Fruit fly (Drosophila melanogaster) whole organism, embryonic: Measurements from ENCODE around the gene CG5104.
A peak's percentile ranks its signal among the peaks of the same experiment; 100 is the strongest.

Experiments used
- Abd-B ChIP-seq: fragments of 200-800 bp; sonication (Bioruptor generic); optimal IDR thresholded peaks from 2 replicates; lab custom pipeline; 2018; ENCODE audit warnings: missing biosample characterization, mild to moderate bottlenecking, missing genetic modification characterization, moderate library complexity
- B-H1 ChIP-seq: fragments of 200-800 bp; sonication (Bioruptor generic); IDR thresholded peaks from 3 replicates; pipeline ENCODE4 v1.3.6; 2022; ENCODE audit warnings: missing biosample characterization, missing genetic modification characterization
- BEAF-32 ChIP-seq: fragments of 200-800 bp; sonication (Bioruptor generic); optimal IDR thresholded peaks from 3 replicates; lab custom pipeline; 2017; ENCODE audit warnings: missing biosample characterization, missing genetic modification characterization, mild to moderate bottlenecking, moderate library complexity, missing genetic modification reagents
- CG14667 ChIP-seq: fragments of 200-800 bp; sonication (Bioruptor generic); IDR thresholded peaks from 2 replicates; pipeline ENCODE4 v1.3.6; 2022; ENCODE audit warnings: missing biosample characterization, missing genetic modification characterization
- CG17361 ChIP-seq: fragments of 200-800 bp; sonication (Bioruptor generic); IDR thresholded peaks from 3 replicates; pipeline ENCODE4 v1.3.6; 2022; ENCODE audit warnings: missing biosample characterization, missing genetic modification characterization
- CG17612 ChIP-seq: fragments of 200-800 bp; sonication (Bioruptor generic); IDR thresholded peaks from 2 replicates; pipeline ENCODE4 v1.3.6; 2022; ENCODE audit warnings: missing biosample characterization, missing genetic modification characterization
- CG18262 ChIP-seq: fragments of 200-800 bp; optimal IDR thresholded peaks from 3 replicates; lab custom pipeline; 2019; ENCODE audit warnings: missing biosample characterization, mild to moderate bottlenecking, missing genetic modification characterization, moderate library complexity
- CG18764 ChIP-seq: fragments of 200-800 bp; sonication (Bioruptor generic); optimal IDR thresholded peaks from 3 replicates; lab custom pipeline; 2016; ENCODE audit warnings: missing biosample characterization, missing genetic modification characterization
- CG2116 ChIP-seq: fragments of 200-800 bp; sonication (Bioruptor generic); optimal IDR thresholded peaks from 3 replicates; lab custom pipeline; 2018; ENCODE audit warnings: missing biosample characterization, mild to moderate bottlenecking, missing genetic modification characterization
- CG2678 ChIP-seq: fragments of 200-800 bp; sonication (Bioruptor generic); optimal IDR thresholded peaks from 3 replicates; lab custom pipeline; 2019; ENCODE audit warnings: missing biosample characterization, mild to moderate bottlenecking, missing genetic modification characterization, moderate library complexity
- CG2712 ChIP-seq: fragments of 200-800 bp; optimal IDR thresholded peaks from 3 replicates; lab custom pipeline; 2019; ENCODE audit warnings: missing biosample characterization, mild to moderate bottlenecking, missing genetic modification characterization, moderate library complexity
- CG30020 ChIP-seq: fragments of 200-800 bp; optimal IDR thresholded peaks from 2 replicates; lab custom pipeline; 2019; ENCODE audit warnings: missing biosample characterization, mild to moderate bottlenecking, missing genetic modification characterization, moderate library complexity
- CG4404 ChIP-seq: fragments of 200-800 bp; sonication (Bioruptor generic); IDR thresholded peaks from 2 replicates; pipeline ENCODE4 v1.3.6; 2022; ENCODE audit warnings: missing biosample characterization, missing genetic modification characterization
- CG4707 ChIP-seq: fragments of 200-800 bp; sonication (Bioruptor generic); optimal IDR thresholded peaks from 2 replicates; lab custom pipeline; 2018; ENCODE audit warnings: missing biosample characterization, mild to moderate bottlenecking, missing genetic modification characterization, moderate library complexity
- CG4854 ChIP-seq: fragments of 200-800 bp; sonication (Bioruptor generic); optimal IDR thresholded peaks from 2 replicates; lab custom pipeline; 2016; ENCODE audit warnings: missing biosample characterization, missing genetic modification characterization, inconsistent platforms
- CG6654 ChIP-seq: fragments of 200-800 bp; sonication (Bioruptor generic); optimal IDR thresholded peaks from 2 replicates; lab custom pipeline; 2017; ENCODE audit warnings: missing biosample characterization, mild to moderate bottlenecking, missing genetic modification characterization
- CG6813 ChIP-seq: fragments of 200-800 bp; sonication (Bioruptor generic); optimal IDR thresholded peaks from 2 replicates; lab custom pipeline; 2017; ENCODE audit warnings: missing biosample characterization, missing genetic modification characterization, mild to moderate bottlenecking, moderate library complexity, missing genetic modification reagents
- CG7372 ChIP-seq: fragments of 200-800 bp; sonication (Bioruptor generic); IDR thresholded peaks from 2 replicates; pipeline ENCODE4 v1.3.6; 2022; ENCODE audit warnings: missing biosample characterization, missing genetic modification characterization
- CG7745 ChIP-seq: fragments of 200-800 bp; sonication (Bioruptor generic); optimal IDR thresholded peaks from 2 replicates; lab custom pipeline; 2018; ENCODE audit warnings: missing biosample characterization, mild to moderate bottlenecking, missing genetic modification characterization, moderate library complexity
- CG8089 ChIP-seq: fragments of 200-800 bp; sonication (Bioruptor generic); optimal IDR thresholded peaks from 3 replicates; lab custom pipeline; 2016; ENCODE audit warnings: missing biosample characterization, missing genetic modification characterization
- CrebB ChIP-seq: fragments of 200-800 bp; sonication (Bioruptor generic); optimal IDR thresholded peaks from 3 replicates; lab custom pipeline; 2018; ENCODE audit warnings: missing biosample characterization, mild to moderate bottlenecking, missing genetic modification characterization
- Doc2 ChIP-seq: fragments of 200-800 bp; sonication (Bioruptor generic); IDR thresholded peaks from 2 replicates; pipeline ENCODE4 v1.3.6; 2022; ENCODE audit warnings: missing biosample characterization, missing genetic modification characterization
- Dp ChIP-seq: fragments of 200-800 bp; sonication (Bioruptor generic); optimal IDR thresholded peaks from 2 replicates; lab custom pipeline; 2018; ENCODE audit warnings: missing biosample characterization, mild to moderate bottlenecking, missing genetic modification characterization, moderate library complexity
- Ets65A ChIP-seq: fragments of 200-800 bp; sonication (Bioruptor generic); peaks from one replicate; lab custom pipeline; 2016; ENCODE audit warnings: missing biosample characterization, missing genetic modification characterization
- GATAe ChIP-seq: fragments of 200-800 bp; sonication (Bioruptor generic); conservative IDR thresholded peaks from 2 replicates; pipeline ENCODE4 v1.3.6; 2022; ENCODE audit warnings: missing biosample characterization, missing genetic modification characterization
- Gsc ChIP-seq: fragments of 200-800 bp; sonication (Bioruptor generic); IDR thresholded peaks from 2 replicates; pipeline ENCODE4 v1.3.6; 2022; ENCODE audit warnings: missing biosample characterization, missing genetic modification characterization
- H2.0 ChIP-seq: fragments of 200-800 bp; sonication (Bioruptor generic); IDR thresholded peaks from 2 replicates; pipeline ENCODE4 v1.3.6; 2022; ENCODE audit warnings: missing biosample characterization, missing genetic modification characterization
- HLH3B ChIP-seq: fragments of 200-800 bp; sonication (Bioruptor generic); IDR thresholded peaks from 2 replicates; pipeline ENCODE4 v1.3.6; 2022; ENCODE audit warnings: missing biosample characterization, missing genetic modification characterization
- Jarid2 ChIP-seq: fragments of 200-800 bp; sonication (Bioruptor generic); optimal IDR thresholded peaks from 3 replicates; lab custom pipeline; 2017; ENCODE audit warnings: mild to moderate bottlenecking, missing biosample characterization, missing genetic modification reagents, missing genetic modification characterization
- Meics ChIP-seq: fragments of 200-800 bp; sonication (Bioruptor generic); optimal IDR thresholded peaks from 2 replicates; lab custom pipeline; 2017; ENCODE audit warnings: missing biosample characterization, mild to moderate bottlenecking, missing genetic modification characterization
- NFAT ChIP-seq: fragments of 200-800 bp; sonication (Bioruptor generic); IDR thresholded peaks from 2 replicates; pipeline ENCODE4 v1.3.6; 2022; ENCODE audit warnings: missing biosample characterization, missing genetic modification characterization
- Optix ChIP-seq: fragments of 200-800 bp; sonication (Bioruptor generic); IDR thresholded peaks from 3 replicates; pipeline ENCODE4 v1.3.6; 2022; ENCODE audit warnings: missing biosample characterization, missing genetic modification characterization
- Pdp1 ChIP-seq, 2 experiments: fragments of 200-800 bp; sonication (Bioruptor generic); optimal IDR thresholded peaks; 3 replicates each; lab custom pipeline; 2016; ENCODE audit warnings: missing biosample characterization in 2 of 2, missing genetic modification characterization in 2 of 2, mild to moderate bottlenecking in 1 of 2, moderate library complexity in 1 of 2
- Poxn ChIP-seq: fragments of 200-800 bp; sonication (Bioruptor generic); IDR thresholded peaks from 2 replicates; pipeline ENCODE4 v1.3.6; 2022; ENCODE audit warnings: missing biosample characterization, missing genetic modification characterization
- Six4 ChIP-seq: fragments of 200-800 bp; sonication (Bioruptor generic); optimal IDR thresholded peaks from 2 replicates; lab custom pipeline; 2016; ENCODE audit warnings: missing biosample characterization, missing genetic modification characterization
- TFAM ChIP-seq: fragments of 200-800 bp; sonication (Bioruptor generic); optimal IDR thresholded peaks from 2 replicates; lab custom pipeline; 2017; ENCODE audit warnings: missing biosample characterization, missing genetic modification characterization, inconsistent platforms
- Xbp1 ChIP-seq: fragments of 200-800 bp; sonication (Bioruptor generic); optimal IDR thresholded peaks from 3 replicates; lab custom pipeline; 2016; ENCODE audit warnings: missing biosample characterization, mild to moderate bottlenecking, missing genetic modification characterization
- ap ChIP-seq: fragments of 200-800 bp; sonication (Bioruptor generic); IDR thresholded peaks from 2 replicates; pipeline ENCODE4 v1.3.6; 2022; ENCODE audit warnings: missing biosample characterization, missing genetic modification characterization
- ase ChIP-seq: fragments of 200-800 bp; sonication (Bioruptor generic); IDR thresholded peaks from 3 replicates; pipeline ENCODE4 v1.3.6; 2022; ENCODE audit warnings: missing biosample characterization, missing genetic modification characterization
- chif ChIP-seq, 2 experiments: fragments of 200-800 bp; sonication (Bioruptor generic); optimal IDR thresholded peaks; 3 replicates each; lab custom pipeline; 2016; ENCODE audit warnings: missing biosample characterization in 2 of 2, missing genetic modification characterization in 2 of 2
- chn ChIP-seq: fragments of 200-800 bp; sonication (Bioruptor generic); optimal IDR thresholded peaks from 2 replicates; lab custom pipeline; 2016; ENCODE audit warnings: missing biosample characterization, missing genetic modification characterization
- croc ChIP-seq: fragments of 200-800 bp; sonication (Bioruptor generic); conservative IDR thresholded peaks from 3 replicates; pipeline ENCODE4 v1.3.6; 2022; ENCODE audit warnings: missing biosample characterization, missing genetic modification characterization
- fu2 ChIP-seq: fragments of 200-800 bp; sonication (Bioruptor generic); optimal IDR thresholded peaks from 2 replicates; lab custom pipeline; 2016; ENCODE audit warnings: missing biosample characterization, missing genetic modification characterization
- gfzf ChIP-seq: fragments of 200-800 bp; sonication (Bioruptor generic); optimal IDR thresholded peaks from 2 replicates; lab custom pipeline; 2016; ENCODE audit warnings: missing biosample characterization, mild to moderate bottlenecking, missing genetic modification characterization, moderate library complexity
- nmo ChIP-seq: fragments of 200-800 bp; sonication (Bioruptor generic); optimal IDR thresholded peaks from 2 replicates; lab custom pipeline; 2018; ENCODE audit warnings: missing biosample characterization, mild to moderate bottlenecking, missing genetic modification characterization, moderate library complexity
- onecut ChIP-seq: fragments of 200-800 bp; sonication (Bioruptor generic); IDR thresholded peaks from 2 replicates; pipeline ENCODE4 v1.3.6; 2022; ENCODE audit warnings: missing biosample characterization, missing genetic modification characterization
- prd ChIP-seq, 3 experiments: fragments of >200 bp in 2 of 3; fragments of 200-800 bp in 1 of 3; sonication (Bioruptor generic) in 1 of 3; optimal IDR thresholded peaks in 2 of 3; IDR thresholded peaks in 1 of 3; 2 replicates in 2 of 3; 3 replicates in 1 of 3; pipeline versions ENCODE4 v1.3.6 to Lab custom; 2017 to 2022; ENCODE audit warnings: missing biosample characterization in 1 of 3, missing genetic modification characterization in 1 of 3
- trem ChIP-seq: fragments of 200-800 bp; optimal IDR thresholded peaks from 3 replicates; lab custom pipeline; 2019; ENCODE audit warnings: missing biosample characterization, mild to moderate bottlenecking, missing genetic modification characterization, moderate library complexity
- twi ChIP-seq: fragments of 200-800 bp; optimal IDR thresholded peaks from 2 replicates; lab custom pipeline; 2019; ENCODE audit warnings: missing biosample characterization, mild to moderate bottlenecking, missing genetic modification characterization, moderate library complexity

The CG5104 gene

dm6 chr3L:20473021-20473799 is 47.6 kb upstream of the CG5104 start, which contains the start of the genes CG32428 and CG5969 (continued):
- TF ChIP-seq TFAM (no peak), GATAe (peak; percentile 9; the same call in 1 of the 2 replicates), Xbp1 (peak; percentile 59), CG7745 (tag; lab: Kevin White, UChicago) (no peak), CG4854 (no peak), CG6813 (GFP tag; lab: Kevin White, UChicago) (peak; percentile 20), Abd-B (peak; percentile 65), CG4404 (GFP tag; lab: Robert Waterston, UW) (peak; percentile 12; the same call in 1 of the 2 replicates), CG2712 (tag; lab: Kevin White, UChicago) (peak; percentile 69), CG7372 (GFP tag; lab: Robert Waterston, UW) (peak; percentile 45; the same call in 1 of the 2 replicates), CG4707 (GFP tag; lab: Kevin White, UChicago) (no peak), ap (GFP tag; lab: Robert Waterston, UW) (no peak), H2.0 (GFP tag; lab: Robert Waterston, UW) (peak; percentile 71), CG18262 (tag; lab: Kevin White, UChicago) (peak; percentile 54), chif (GFP tag; optimal IDR thresholded peaks at IDR 0.05; lab: Kevin White, UChicago) (no peak), trem (tag; lab: Kevin White, UChicago) (peak; percentile 75), ase (GFP tag; lab: Robert Waterston, UW) (peak; percentile 50; the same call in 1 of the 3 replicates), prd (optimal IDR thresholded peaks at IDR 0.05; lab: Kevin White, UChicago) (no peak), prd (GFP tag; IDR thresholded peaks at IDR 0.05; lab: Robert Waterston, UW) (peak; percentile 65), HLH3B (GFP tag; lab: Robert Waterston, UW) (no peak), CG30020 (peak; percentile 65), Ets65A (peak; percentile 79), CG17612 (GFP tag; lab: Robert Waterston, UW) (no peak), Dp (GFP tag; lab: Kevin White, UChicago) (peak; percentile 57), twi (tag; lab: Kevin White, UChicago) (peak; percentile 14), Doc2 (GFP tag; lab: Robert Waterston, UW) (no peak), CG8089 (GFP tag; lab: Kevin White, UChicago) (no peak), CG2116 (GFP tag; lab: Kevin White, UChicago) (peak; percentile 76), nmo (GFP tag; lab: Kevin White, UChicago) (peak; percentile 74), CrebB (tag; lab: Kevin White, UChicago) (peak; percentile 13), CG17361 (GFP tag; lab: Robert Waterston, UW) (peak; percentile 80; the same call in 2 of the 3 replicates), B-H1 (GFP tag; lab: Robert Waterston, UW) (peak; percentile 62), gfzf (peak; percentile 75), fu2 (GFP tag; lab: Kevin White, UChicago) (no peak), Meics (peak; percentile 79), Gsc (no peak), Pdp1 (GFP tag; optimal IDR thresholded peaks at IDR 0.05; lab: Kevin White, UChicago) (no peak), CG2678 (tag; lab: Kevin White, UChicago) (peak; percentile 80), NFAT (GFP tag; lab: Robert Waterston, UW) (peak; percentile 71), onecut (GFP tag; lab: Robert Waterston, UW) (peak; percentile 22; the same call in 1 of the 2 replicates), CG6654 (GFP tag; lab: Kevin White, UChicago) (peak; percentile 4), chn (GFP tag; lab: Kevin White, UChicago) (peak; percentile 4), croc (GFP tag; lab: Robert Waterston, UW) (0 out of 3 replicates have a peak, but pooled peaks have one; percentile 21), Optix (GFP tag; lab: Robert Waterston, UW) (no peak), CG18764 (GFP tag; lab: Kevin White, UChicago) (peak; percentile 13), Six4 (peak; percentile 29), BEAF-32 (GFP tag; lab: Kevin White, UChicago) (peak; percentile 52), Poxn (no peak), CG14667 (GFP tag; lab: Robert Waterston, UW) (peak; percentile 54), Jarid2 (peak; percentile 55)
